Worm (Caenorhabditis elegans): ENCODE measurements around the gene C11D2.4.

ce11 chrIV:6135592-6135991, 21.2 kb downstream of the C11D2.4 start:
- no peak for TF ChIP-seq W03F9.2 (tag; optimal IDR thresholded peaks at IDR 0.05)
- TF ChIP-seq dao-5 (tag; optimal IDR thresholded peaks at IDR 0.05), result no peak
